Worm (Caenorhabditis elegans) whole organism, young adult: ENCODE measurements around the gene H01G02.3.

Source experiments
- D2030.7 ChIP-seq: fragments of 200-800 bp; sonication (Bioruptor generic); IDR thresholded peaks from 2 replicates; pipeline ENCODE4 v1.3.6; 2022; ENCODE audit warnings: missing genetic modification reagents, missing genetic modification characterization, missing compliant biosample characterization
- F10E7.11 ChIP-seq: sonication (generic microtip); optimal IDR thresholded peaks from 2 replicates; lab custom pipeline; 2017; ENCODE audit warnings: mild to moderate bottlenecking, missing genetic modification characterization, moderate library complexity, missing compliant biosample characterization
- F49E8.2 ChIP-seq: sonication (generic microtip); optimal IDR thresholded peaks from 3 replicates; lab custom pipeline; 2017; ENCODE audit warnings: missing genetic modification characterization, mild to moderate bottlenecking, missing compliant biosample characterization, antibody characterized with exemption, moderate library complexity; ENCODE audit not compliant: insufficient read depth
- F57A8.1 ChIP-seq: fragments of 200-800 bp; sonication (Bioruptor generic); optimal IDR thresholded peaks from 2 replicates; lab custom pipeline; 2018; ENCODE audit warnings: mild to moderate bottlenecking, missing genetic modification characterization, moderate library complexity, missing compliant biosample characterization
- K11D2.4 ChIP-seq: fragments of 200-800 bp; sonication (Bioruptor generic); IDR thresholded peaks from 2 replicates; pipeline ENCODE4 v1.3.6; 2022; ENCODE audit warnings: missing genetic modification reagents, missing genetic modification characterization, missing compliant biosample characterization
- K12H6.12 ChIP-seq: fragments of 200-800 bp; sonication (Bioruptor generic); optimal IDR thresholded peaks from 2 replicates; lab custom pipeline; 2018; ENCODE audit warnings: mild to moderate bottlenecking, missing genetic modification characterization, missing compliant biosample characterization
- T26A5.8 ChIP-seq: sonication (generic microtip); optimal IDR thresholded peaks from 2 replicates; lab custom pipeline; 2016; ENCODE audit warnings: missing genetic modification characterization, missing compliant biosample characterization
- Y56A3A.18 ChIP-seq: fragments of 200-800 bp; sonication (Bioruptor generic); IDR thresholded peaks from 2 replicates; pipeline ENCODE4 v1.3.6; 2022; ENCODE audit warnings: missing genetic modification reagents, missing genetic modification characterization, missing compliant biosample characterization
- Y67H2A.10 ChIP-seq: fragments of 200-800 bp; sonication (Bioruptor generic); conservative IDR thresholded peaks from 2 replicates; pipeline ENCODE4 v1.3.6; 2022; ENCODE audit warnings: missing genetic modification reagents, missing genetic modification characterization, missing compliant biosample characterization
- Y79H2A.3 ChIP-seq: fragments of 200-800 bp; sonication (Bioruptor generic); conservative IDR thresholded peaks from 2 replicates; pipeline ENCODE4 v1.3.6; 2022; ENCODE audit warnings: missing genetic modification reagents, missing genetic modification characterization, missing compliant biosample characterization
- ccch-3 ChIP-seq: fragments of 200-800 bp; sonication (Bioruptor generic); optimal IDR thresholded peaks from 2 replicates; lab custom pipeline; 2018; ENCODE audit warnings: mild to moderate bottlenecking, missing genetic modification characterization, missing compliant biosample characterization
- cebp-2 ChIP-seq: fragments of 200-800 bp; sonication (Bioruptor generic); IDR thresholded peaks from 2 replicates; pipeline ENCODE4 v1.3.6; 2022; ENCODE audit warnings: missing genetic modification characterization, missing compliant biosample characterization
- ceh-40 ChIP-seq: fragments of 200-800 bp; sonication (Bioruptor generic); IDR thresholded peaks from 2 replicates; pipeline ENCODE4 v1.3.6; 2022; ENCODE audit warnings: missing genetic modification characterization, missing compliant biosample characterization
- ceh-79 ChIP-seq: sonication (generic microtip); optimal IDR thresholded peaks from 2 replicates; lab custom pipeline; 2017; ENCODE audit warnings: mild to moderate bottlenecking, missing genetic modification characterization, missing compliant biosample characterization
- dox-1 ChIP-seq: fragments of 200-800 bp; sonication (Bioruptor generic); IDR thresholded peaks from 2 replicates; pipeline ENCODE4 v1.3.6; 2022; ENCODE audit warnings: missing genetic modification reagents, missing genetic modification characterization, missing compliant biosample characterization
- dpff-1 ChIP-seq: sonication (generic microtip); optimal IDR thresholded peaks from 2 replicates; lab custom pipeline; 2017; ENCODE audit warnings: mild to moderate bottlenecking, missing genetic modification characterization, missing compliant biosample characterization
- egl-44 ChIP-seq: fragments of 200-800 bp; sonication (Bioruptor generic); IDR thresholded peaks from 2 replicates; pipeline ENCODE4 v1.3.6; 2022; ENCODE audit warnings: missing genetic modification reagents, missing genetic modification characterization, missing compliant biosample characterization
- fkh-3 ChIP-seq: sonication (generic microtip); optimal IDR thresholded peaks from 2 replicates; lab custom pipeline; 2016; ENCODE audit warnings: mild to moderate bottlenecking, missing genetic modification characterization, missing compliant biosample characterization
- hmg-1.2 ChIP-seq: fragments of 200-800 bp; sonication (Bioruptor generic); IDR thresholded peaks from 2 replicates; pipeline ENCODE4 v1.3.6; 2022; ENCODE audit warnings: missing genetic modification reagents, missing genetic modification characterization, missing compliant biosample characterization
- hrde-1 ChIP-seq: sonication (generic microtip); optimal IDR thresholded peaks from 2 replicates; lab custom pipeline; 2016; ENCODE audit warnings: missing genetic modification characterization, mild to moderate bottlenecking, missing compliant biosample characterization, moderate library complexity, missing genotype, missing genetic modification reagents, borderline replicate concordance
- hsf-1 ChIP-seq: fragments of 200-800 bp; sonication (Bioruptor generic); IDR thresholded peaks from 2 replicates; pipeline ENCODE4 v1.3.6; 2022; ENCODE audit warnings: missing genetic modification reagents, missing genetic modification characterization, missing compliant biosample characterization
- let-526 ChIP-seq: fragments of 200-800 bp; sonication (Bioruptor generic); IDR thresholded peaks from 2 replicates; pipeline ENCODE4 v1.3.6; 2022; ENCODE audit warnings: missing genetic modification reagents, missing genetic modification characterization, missing compliant biosample characterization
- lin-26 ChIP-seq: fragments of 200-800 bp; sonication (Bioruptor generic); IDR thresholded peaks from 2 replicates; pipeline ENCODE4 v1.3.6; 2022; ENCODE audit warnings: missing genetic modification reagents, missing genetic modification characterization, missing compliant biosample characterization
- mes-4 ChIP-seq: sonication (generic microtip); optimal IDR thresholded peaks from 2 replicates; lab custom pipeline; 2016; ENCODE audit warnings: missing genotype, missing genetic modification characterization, missing compliant biosample characterization
- nfya-2 ChIP-seq: fragments of 200-800 bp; sonication (Bioruptor generic); IDR thresholded peaks from 2 replicates; pipeline ENCODE4 v1.3.6; 2022; ENCODE audit warnings: missing genetic modification reagents, missing genetic modification characterization, missing compliant biosample characterization
- nhr-120 ChIP-seq: fragments of 200-800 bp; sonication (Bioruptor generic); IDR thresholded peaks from 2 replicates; pipeline ENCODE4 v1.3.6; 2022; ENCODE audit warnings: missing genetic modification characterization, missing compliant biosample characterization
- nhr-179 ChIP-seq: sonication (generic microtip); optimal IDR thresholded peaks from 2 replicates; lab custom pipeline; 2016; ENCODE audit warnings: mild to moderate bottlenecking, missing genetic modification characterization, missing compliant biosample characterization
- nhr-80 ChIP-seq: sonication (generic microtip); optimal IDR thresholded peaks from 2 replicates; lab custom pipeline; 2016; ENCODE audit warnings: missing genetic modification characterization, missing compliant biosample characterization
- nhr-90 ChIP-seq: sonication (generic microtip); optimal IDR thresholded peaks from 2 replicates; lab custom pipeline; 2016; ENCODE audit warnings: missing genotype, mild to moderate bottlenecking, missing genetic modification characterization, missing compliant biosample characterization
- pbrm-1 ChIP-seq: fragments of 200-800 bp; sonication (Bioruptor generic); IDR thresholded peaks from 2 replicates; pipeline ENCODE4 v1.3.6; 2022; ENCODE audit warnings: missing genetic modification reagents, missing genetic modification characterization, missing compliant biosample characterization
- repo-1 ChIP-seq: sonication (generic microtip); optimal IDR thresholded peaks from 2 replicates; lab custom pipeline; 2017; ENCODE audit warnings: mild to moderate bottlenecking, missing genetic modification characterization, missing compliant biosample characterization
- rpc-1 ChIP-seq, 2 experiments: fragments of 150-350 bp in 1 of 2; sonication (generic microtip) in 1 of 2; optimal IDR thresholded peaks; 2 replicates each; lab custom pipeline; 2014 to 2018; ENCODE audit warnings: missing biosample characterization in 1 of 2, missing genetic modification characterization in 1 of 2, missing genetic modification reagents in 1 of 2, missing genotype in 1 of 2
- ztf-18 ChIP-seq: sonication (generic microtip); optimal IDR thresholded peaks from 2 replicates; lab custom pipeline; 2016; ENCODE audit warnings: missing genotype, mild to moderate bottlenecking, missing genetic modification characterization, missing compliant biosample characterization

The H01G02.3 gene

DNA sequence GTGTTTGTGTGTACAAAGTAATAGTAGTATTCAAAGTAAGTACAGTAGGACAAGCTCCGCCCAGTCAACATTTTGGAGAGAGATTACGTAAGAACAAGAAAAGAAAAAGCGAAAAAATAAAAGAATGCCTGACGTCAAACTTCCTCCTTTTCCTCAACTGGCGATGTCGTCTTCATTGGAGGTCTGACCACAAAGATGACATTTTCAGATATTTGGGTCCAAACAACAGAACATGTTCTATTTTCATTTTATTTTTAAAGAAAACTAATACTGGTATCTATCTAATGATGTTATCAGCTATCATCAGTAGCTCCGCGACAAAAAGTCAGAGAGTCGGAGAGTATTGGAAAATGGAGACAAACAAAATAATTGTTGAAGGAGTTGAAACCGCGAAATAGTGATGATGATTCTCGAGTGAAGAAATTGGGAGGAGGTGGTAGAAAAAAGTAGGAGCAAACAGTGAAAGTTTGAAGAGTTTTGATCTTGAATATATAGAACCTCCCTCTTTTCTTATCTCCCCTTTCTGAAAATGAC lies 18.6 kb downstream of the H01G02.3 start, which contains the start of gene lips-5:
Gene lips-5 (minus strand): TSS at position 51 of the 534 bp plus-strand sequence.
- no peak for TF ChIP-seq ceh-79
- TF ChIP-seq nhr-80 (tag; lab: Kevin White, UChicago) = peak; percentile 47

ce11 chrIV:11772119-11772518 lies 20.3 kb downstream of the H01G02.3 start:
- TF ChIP-seq rpc-1 (optimal IDR thresholded peaks at IDR 0.05; lab: Kevin White, UChicago) (no peak), rpc-1 (tag; optimal IDR thresholded peaks at IDR 0.05; lab: Kevin White, UChicago) (no peak), nfya-2 (GFP tag; lab: Robert Waterston, UW) (no peak), T26A5.8 (tag; lab: Kevin White, UChicago) (no peak), nhr-179 (tag; lab: Kevin White, UChicago) (no peak), dpff-1 (tag; lab: Kevin White, UChicago) (no peak), nhr-90 (tag; lab: Kevin White, UChicago) (no peak), ccch-3 (GFP tag; lab: Kevin White, UChicago) (no peak), ceh-40 (no peak), F49E8.2 (no peak), K11D2.4 (GFP tag; lab: Robert Waterston, UW) (no peak), mes-4 (tag; lab: Kevin White, UChicago) (no peak), D2030.7 (GFP tag; lab: Robert Waterston, UW) (no peak), hsf-1 (GFP tag; lab: Robert Waterston, UW) (no peak), hrde-1 (tag; lab: Kevin White, UChicago) (no peak), cebp-2 (no peak), let-526 (GFP tag; lab: Robert Waterston, UW) (no peak), hmg-1.2 (GFP tag; lab: Robert Waterston, UW) (no peak), ztf-18 (tag; lab: Kevin White, UChicago) (no peak), Y56A3A.18 (GFP tag; lab: Robert Waterston, UW) (no peak), F10E7.11 (no peak)

DNA sequence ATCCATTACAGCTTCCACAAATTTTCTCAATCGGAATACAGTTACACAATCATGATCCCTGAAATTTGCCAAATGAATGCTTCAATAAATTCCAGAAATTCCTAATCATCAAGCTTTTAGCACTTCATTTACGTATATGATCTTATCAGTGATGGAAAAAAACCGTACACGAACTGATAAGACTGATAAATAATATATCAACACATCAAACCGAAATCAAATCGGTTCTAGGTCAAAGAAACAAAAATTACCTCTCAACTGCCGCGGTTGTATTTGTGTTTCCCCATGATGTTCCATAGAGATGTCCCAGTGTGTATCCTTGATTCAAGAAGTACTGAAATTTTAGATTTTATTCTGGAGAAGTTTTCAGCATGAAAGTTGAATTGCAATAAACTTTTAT lies 21.3 kb downstream of the H01G02.3 start:
- TF ChIP-seq dox-1 (GFP tag; lab: Robert Waterston, UW) (no peak), nhr-80 (tag; lab: Kevin White, UChicago) (peak; percentile 57)

DNA sequence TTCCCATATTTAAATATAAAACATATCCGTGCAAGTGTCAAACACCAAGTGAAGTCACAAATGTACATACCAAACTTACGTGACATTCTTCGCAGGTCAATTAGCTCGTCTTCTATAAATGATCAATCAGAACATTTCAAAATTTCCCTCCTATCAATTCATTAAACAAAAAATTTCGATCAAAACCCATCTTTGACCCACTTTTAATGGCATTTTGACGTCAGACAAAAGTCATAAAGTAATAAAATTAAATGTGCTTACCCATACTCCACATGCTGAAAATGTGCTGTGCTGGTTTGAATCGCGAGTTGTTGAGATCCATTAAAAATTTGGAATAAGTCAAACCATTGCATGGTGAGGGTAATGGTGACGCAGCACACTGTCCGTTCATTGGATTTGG lies 22.6 kb downstream of the H01G02.3 start:
- TF ChIP-seq nhr-120 = no peak
- no peak for TF ChIP-seq Y67H2A.10 (GFP tag; lab: Robert Waterston, UW)
- no peak for TF ChIP-seq repo-1 (tag; lab: Kevin White, UChicago)
- TF ChIP-seq Y79H2A.3 (GFP tag; lab: Robert Waterston, UW) = no peak
- TF ChIP-seq nhr-80 (tag; lab: Kevin White, UChicago) = peak; percentile 24
- no peak for TF ChIP-seq egl-44
- no peak for TF ChIP-seq fkh-3 (tag; lab: Kevin White, UChicago)

ce11 chrIV:11765507-11765906 lies 26.9 kb downstream of the H01G02.3 start:
- TF ChIP-seq K12H6.12 (tag; lab: Kevin White, UChicago) (peak; percentile 1), F57A8.1 (GFP tag; lab: Kevin White, UChicago) (no peak), lin-26 (GFP tag; lab: Robert Waterston, UW) (no peak), K11D2.4 (GFP tag; lab: Robert Waterston, UW) (peak; percentile 43; the same call in 1 of the 2 replicates), pbrm-1 (GFP tag; lab: Robert Waterston, UW) (no peak)
- TF ChIP-seq, all 124 proteins: peak for 2
